Fruit fly (Drosophila melanogaster): Measurements from ENCODE around the gene Tspo.

- TF ChIP-seq vri (GFP tag; optimal IDR thresholded peaks at IDR 0.05) (no peak), OdsH (GFP tag; optimal IDR thresholded peaks at IDR 0.05) (no peak), fd85E (GFP tag; optimal IDR thresholded peaks at IDR 0.05) (no peak), CG10669 (GFP tag; optimal IDR thresholded peaks at IDR 0.05) (no peak), Lpt (GFP tag; optimal IDR thresholded peaks at IDR 0.05) (no peak), Ets21C (GFP tag; optimal IDR thresholded peaks at IDR 0.05) (no peak)
Measured at dm6 chr2L:601848-602247, 42.4 kb downstream of the Tspo start.
